Worm (Caenorhabditis elegans) whole organism, mixed stage, embryonic: ENCODE results near the gene C14H10.3.

ENCODE experiments used
- ceh-39 ChIP-seq: fragments of 150-350 bp; optimal IDR thresholded peaks from 2 replicates; lab custom pipeline; 2014; ENCODE audit warnings: missing biosample characterization, missing genetic modification characterization
- ces-1 ChIP-seq: fragments of 150-350 bp; optimal IDR thresholded peaks from 2 replicates; lab custom pipeline; 2014; ENCODE audit warnings: missing biosample characterization, missing genetic modification reagents, missing genetic modification characterization
- ham-2 ChIP-seq: fragments of 200-800 bp; sonication (Bioruptor generic); optimal IDR thresholded peaks from 2 replicates; lab custom pipeline; 2018; ENCODE audit warnings: mild to moderate bottlenecking, missing genetic modification characterization, missing compliant biosample characterization
- mab-5 ChIP-seq: fragments of 150-350 bp; optimal IDR thresholded peaks from 2 replicates; lab custom pipeline; 2014; ENCODE audit warnings: missing biosample characterization, missing genetic modification characterization
- nhr-76 ChIP-seq: sonication (generic microtip); optimal IDR thresholded peaks from 2 replicates; lab custom pipeline; 2017; ENCODE audit warnings: missing biosample characterization, missing genetic modification characterization
- sptf-1 ChIP-seq: sonication (generic microtip); optimal IDR thresholded peaks from 2 replicates; lab custom pipeline; 2017; ENCODE audit warnings: mild to moderate bottlenecking, missing genetic modification characterization, moderate library complexity, missing compliant biosample characterization
- tbx-8 ChIP-seq: fragments of 200-800 bp; sonication (Bioruptor generic); optimal IDR thresholded peaks from 2 replicates; lab custom pipeline; 2018; ENCODE audit warnings: mild to moderate bottlenecking, missing genetic modification characterization, moderate library complexity, missing compliant biosample characterization
- unc-120 ChIP-seq: sonication (generic microtip); optimal IDR thresholded peaks from 2 replicates; lab custom pipeline; 2017; ENCODE audit warnings: missing genetic modification characterization, missing compliant biosample characterization; ENCODE audit not compliant: poor library complexity, severe bottlenecking
- unc-39 ChIP-seq: fragments of 150-350 bp; optimal IDR thresholded peaks from 2 replicates; lab custom pipeline; 2014; ENCODE audit warnings: missing biosample characterization, missing genetic modification characterization
- unc-62 ChIP-seq: fragments of 150-350 bp; optimal IDR thresholded peaks from 2 replicates; lab custom pipeline; 2014; ENCODE audit warnings: missing biosample characterization, missing genetic modification reagents, missing genetic modification characterization
- ztf-11 ChIP-seq: fragments of 150-350 bp; optimal IDR thresholded peaks from 2 replicates; lab custom pipeline; 2014; ENCODE audit warnings: missing biosample characterization, missing genetic modification characterization

ce11 chrX:10189805-10190204 is 38.1 kb downstream of the C14H10.3 start:
- no peak for TF ChIP-seq mab-5 (tag; lab: Kevin White, UChicago)
- TF ChIP-seq nhr-76 (tag; lab: Kevin White, UChicago): no peak
- no peak for TF ChIP-seq unc-120 (tag; lab: Kevin White, UChicago)
- TF ChIP-seq ztf-11: no peak
- TF ChIP-seq ces-1: no peak
- no peak for TF ChIP-seq tbx-8 (GFP tag; lab: Kevin White, UChicago)
- no peak for TF ChIP-seq unc-39 (tag; lab: Kevin White, UChicago)
- TF ChIP-seq ceh-39 (tag; lab: Kevin White, UChicago): no peak
- TF ChIP-seq ham-2 (GFP tag; lab: Kevin White, UChicago): no peak
- TF ChIP-seq sptf-1 (tag; lab: Kevin White, UChicago): no peak
- TF ChIP-seq unc-62 (GFP tag; lab: Kevin White, UChicago): no peak
